Worm (Caenorhabditis elegans): ENCODE measurements around the gene ZK418.7.

ce11 chrIII:7060531-7061095 is 20.0 kb downstream of the ZK418.7 start, which contains the start of gene egg-2:
- TF ChIP-seq ceh-83 (GFP tag; optimal IDR thresholded peaks at IDR 0.05) (no peak), mab-5 (tag; optimal IDR thresholded peaks at IDR 0.05) (no peak), zip-8 (tag; optimal IDR thresholded peaks at IDR 0.05) (no peak), nhr-237 (tag; optimal IDR thresholded peaks at IDR 0.05) (no peak), lsy-2 (tag; optimal IDR thresholded peaks at IDR 0.05) (no peak), drap-1 (GFP tag; optimal IDR thresholded peaks at IDR 0.05) (no peak), snpc-4 (tag; optimal IDR thresholded peaks at IDR 0.05) (no peak), ztf-11 (tag; optimal IDR thresholded peaks at IDR 0.05) (no peak), unc-62 (GFP tag; optimal IDR thresholded peaks at IDR 0.05) (no peak), tbx-8 (GFP tag; optimal IDR thresholded peaks at IDR 0.05) (no peak), sem-2 (GFP tag; optimal IDR thresholded peaks at IDR 0.05) (no peak), ceh-43 (GFP tag; optimal IDR thresholded peaks at IDR 0.05) (no peak)
